Worm (Caenorhabditis elegans): Measurements from ENCODE around the gene C16E9.1.

DNA sequence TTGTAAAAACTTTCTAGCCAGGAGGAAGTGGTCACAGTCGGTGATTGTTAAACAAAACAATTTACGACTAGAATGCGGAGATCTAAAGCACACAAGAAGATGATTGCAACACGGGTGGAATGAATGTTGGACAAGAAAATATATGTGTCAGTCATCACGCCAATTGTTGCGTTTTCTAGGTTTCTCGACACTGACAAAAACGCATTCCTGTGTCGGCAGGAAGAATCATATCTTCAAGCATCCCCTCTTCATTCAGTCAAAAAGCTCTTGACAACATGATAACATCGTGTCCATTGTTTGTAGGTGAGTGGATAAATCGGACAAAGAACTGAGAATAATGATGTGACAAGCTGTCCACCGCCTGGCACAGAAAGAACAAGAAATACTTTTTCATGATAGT, 19.5 kb downstream of the C16E9.1 start:
- TF ChIP-seq nhr-77 (tag; optimal IDR thresholded peaks at IDR 0.05), result no peak
- no peak for TF ChIP-seq sptf-1 (tag; optimal IDR thresholded peaks at IDR 0.05)
- no peak for TF ChIP-seq aly-2 (tag; optimal IDR thresholded peaks at IDR 0.05)
- no peak for TF ChIP-seq nhr-84 (tag; optimal IDR thresholded peaks at IDR 0.05)
- TF ChIP-seq jun-1 (tag; optimal IDR thresholded peaks at IDR 0.05), result no peak
- TF ChIP-seq hpl-2 (GFP tag; optimal IDR thresholded peaks at IDR 0.05), result no peak
- no peak for TF ChIP-seq mdl-1 (tag; optimal IDR thresholded peaks at IDR 0.05)
- TF ChIP-seq nhr-20 (tag; optimal IDR thresholded peaks at IDR 0.05), result no peak
- no peak for TF ChIP-seq lin-39 (tag; optimal IDR thresholded peaks at IDR 0.05)
- no peak for TF ChIP-seq fos-1 (tag; optimal IDR thresholded peaks at IDR 0.05)
